Fruit fly (Drosophila melanogaster) whole organism, embryonic: ENCODE data around the gene CG7518.
A peak's percentile ranks its signal among the peaks of the same experiment; 100 is the strongest.

Experiments
- Ada2b ChIP-seq: fragments of 200-800 bp; sonication (Bioruptor generic); IDR thresholded peaks from 2 replicates; pipeline ENCODE4 v1.3.6; 2022; ENCODE audit warnings: missing biosample characterization, missing genetic modification characterization
- BtbVII ChIP-seq: fragments of 200-800 bp; sonication (Bioruptor generic); optimal IDR thresholded peaks from 3 replicates; lab custom pipeline; 2017; ENCODE audit warnings: missing biosample characterization, mild to moderate bottlenecking, missing genetic modification characterization
- Bteb2 ChIP-seq: fragments of 200-800 bp; sonication (Bioruptor generic); optimal IDR thresholded peaks from 2 replicates; lab custom pipeline; 2016; ENCODE audit warnings: missing biosample characterization, missing genetic modification characterization
- CG10366 ChIP-seq: fragments of 200-800 bp; sonication (Bioruptor generic); IDR thresholded peaks from 2 replicates; pipeline ENCODE4 v1.3.6; 2022; ENCODE audit warnings: missing biosample characterization, missing genetic modification characterization
- CG14014 ChIP-seq: fragments of 200-800 bp; sonication (Bioruptor generic); IDR thresholded peaks from 2 replicates; pipeline ENCODE4 v1.3.6; 2022; ENCODE audit warnings: missing biosample characterization, missing genetic modification characterization
- CG1647 ChIP-seq: fragments of 200-800 bp; sonication (Bioruptor generic); optimal IDR thresholded peaks from 3 replicates; lab custom pipeline; 2016; ENCODE audit warnings: missing biosample characterization, missing genetic modification characterization
- CG16863 ChIP-seq: fragments of 200-800 bp; sonication (Bioruptor generic); optimal IDR thresholded peaks from 3 replicates; lab custom pipeline; 2016; ENCODE audit warnings: missing biosample characterization, missing genetic modification characterization
- CG1792 ChIP-seq: fragments of 200-800 bp; sonication (Bioruptor generic); optimal IDR thresholded peaks from 2 replicates; lab custom pipeline; 2016; ENCODE audit warnings: missing biosample characterization, missing genetic modification characterization
- CG2678 ChIP-seq: fragments of 200-800 bp; sonication (Bioruptor generic); optimal IDR thresholded peaks from 3 replicates; lab custom pipeline; 2019; ENCODE audit warnings: missing biosample characterization, mild to moderate bottlenecking, missing genetic modification characterization, moderate library complexity
- CG31365 ChIP-seq: fragments of 200-800 bp; sonication (Bioruptor generic); optimal IDR thresholded peaks from 2 replicates; lab custom pipeline; 2018; ENCODE audit warnings: missing biosample characterization, mild to moderate bottlenecking, missing genetic modification characterization
- CG31441 ChIP-seq: fragments of 200-800 bp; sonication (Bioruptor generic); IDR thresholded peaks from 2 replicates; pipeline ENCODE4 v1.3.6; 2022; ENCODE audit warnings: missing biosample characterization, missing genetic modification characterization
- CG32532 ChIP-seq: fragments of 200-800 bp; sonication (Bioruptor generic); IDR thresholded peaks from 2 replicates; pipeline ENCODE4 v1.3.6; 2022; ENCODE audit warnings: missing biosample characterization, missing genetic modification characterization
- CG4707 ChIP-seq: fragments of 200-800 bp; sonication (Bioruptor generic); optimal IDR thresholded peaks from 2 replicates; lab custom pipeline; 2018; ENCODE audit warnings: missing biosample characterization, mild to moderate bottlenecking, missing genetic modification characterization, moderate library complexity
- CG5245 ChIP-seq: fragments of 200-800 bp; sonication (Bioruptor generic); optimal IDR thresholded peaks from 3 replicates; lab custom pipeline; 2016; ENCODE audit warnings: missing biosample characterization, missing genetic modification characterization
- CG7372 ChIP-seq: fragments of 200-800 bp; sonication (Bioruptor generic); IDR thresholded peaks from 2 replicates; pipeline ENCODE4 v1.3.6; 2022; ENCODE audit warnings: missing biosample characterization, missing genetic modification characterization
- CG7963 ChIP-seq: fragments of 200-800 bp; sonication (Bioruptor generic); IDR thresholded peaks from 3 replicates; pipeline ENCODE4 v1.3.6; 2022; ENCODE audit warnings: missing biosample characterization, missing genetic modification characterization; ENCODE audit not compliant: partially characterized antibody
- CG8089 ChIP-seq: fragments of 200-800 bp; sonication (Bioruptor generic); optimal IDR thresholded peaks from 3 replicates; lab custom pipeline; 2016; ENCODE audit warnings: missing biosample characterization, missing genetic modification characterization
- CG9215 ChIP-seq: fragments of 200-800 bp; sonication (Bioruptor generic); IDR thresholded peaks from 2 replicates; pipeline ENCODE4 v1.3.6; 2022; ENCODE audit warnings: missing biosample characterization, missing genetic modification characterization
- CG9609 ChIP-seq: fragments of 200-800 bp; sonication (Bioruptor generic); optimal IDR thresholded peaks from 3 replicates; lab custom pipeline; 2016; ENCODE audit warnings: missing biosample characterization, missing genetic modification characterization
- CG9932 ChIP-seq: fragments of 200-800 bp; sonication (Bioruptor generic); IDR thresholded peaks from 2 replicates; pipeline ENCODE4 v1.3.6; 2022; ENCODE audit warnings: missing biosample characterization, missing genetic modification characterization
- Dip2 ChIP-seq: fragments of 200-800 bp; sonication (Bioruptor generic); IDR thresholded peaks from 2 replicates; pipeline ENCODE4 v1.3.6; 2022; ENCODE audit warnings: missing biosample characterization, missing genetic modification characterization
- Dip3 ChIP-seq: fragments of 200-800 bp; sonication (Bioruptor generic); optimal IDR thresholded peaks from 3 replicates; lab custom pipeline; 2016; ENCODE audit warnings: missing biosample characterization, missing genetic modification characterization
- E2f1 ChIP-seq: fragments of 200-800 bp; sonication (Bioruptor generic); IDR thresholded peaks from 2 replicates; pipeline ENCODE4 v1.3.6; 2022; ENCODE audit warnings: missing biosample characterization, missing genetic modification characterization
- Ets65A ChIP-seq: fragments of 200-800 bp; sonication (Bioruptor generic); peaks from one replicate; lab custom pipeline; 2016; ENCODE audit warnings: missing biosample characterization, missing genetic modification characterization
- NFAT ChIP-seq: fragments of 200-800 bp; sonication (Bioruptor generic); IDR thresholded peaks from 2 replicates; pipeline ENCODE4 v1.3.6; 2022; ENCODE audit warnings: missing biosample characterization, missing genetic modification characterization
- Nf-YC ChIP-seq: fragments of 200-800 bp; optimal IDR thresholded peaks from 3 replicates; lab custom pipeline; 2019; ENCODE audit warnings: missing biosample characterization, mild to moderate bottlenecking, missing genetic modification characterization, moderate library complexity
- Six4 ChIP-seq: fragments of 200-800 bp; sonication (Bioruptor generic); optimal IDR thresholded peaks from 2 replicates; lab custom pipeline; 2016; ENCODE audit warnings: missing biosample characterization, missing genetic modification characterization
- Xbp1 ChIP-seq: fragments of 200-800 bp; sonication (Bioruptor generic); optimal IDR thresholded peaks from 3 replicates; lab custom pipeline; 2016; ENCODE audit warnings: missing biosample characterization, mild to moderate bottlenecking, missing genetic modification characterization
- ab ChIP-seq: fragments of 200-800 bp; sonication (Bioruptor generic); optimal IDR thresholded peaks from 2 replicates; lab custom pipeline; 2016; ENCODE audit warnings: missing biosample characterization, missing genetic modification characterization
- al ChIP-seq: fragments of 200-800 bp; sonication (Bioruptor generic); IDR thresholded peaks from 2 replicates; pipeline ENCODE4 v1.3.6; 2022; ENCODE audit warnings: missing biosample characterization, missing genetic modification characterization
- ase ChIP-seq: fragments of 200-800 bp; sonication (Bioruptor generic); IDR thresholded peaks from 3 replicates; pipeline ENCODE4 v1.3.6; 2022; ENCODE audit warnings: missing biosample characterization, missing genetic modification characterization
- chif ChIP-seq, 2 experiments: fragments of 200-800 bp; sonication (Bioruptor generic); optimal IDR thresholded peaks; 3 replicates each; lab custom pipeline; 2016; ENCODE audit warnings: missing biosample characterization in 2 of 2, missing genetic modification characterization in 2 of 2
- ci ChIP-seq: fragments of 200-800 bp; sonication (Bioruptor generic); IDR thresholded peaks from 3 replicates; pipeline ENCODE4 v1.3.6; 2022; ENCODE audit warnings: missing biosample characterization, missing genetic modification characterization
- crol ChIP-seq: fragments of 200-800 bp; sonication (Bioruptor generic); IDR thresholded peaks from 2 replicates; pipeline ENCODE4 v1.3.6; 2022; ENCODE audit warnings: missing biosample characterization, missing genetic modification characterization
- dm ChIP-seq: fragments of 200-800 bp; sonication (Bioruptor generic); optimal IDR thresholded peaks from 3 replicates; lab custom pipeline; 2016; ENCODE audit warnings: missing biosample characterization, missing genetic modification characterization
- fd3F ChIP-seq: fragments of 200-800 bp; sonication (Bioruptor generic); optimal IDR thresholded peaks from 2 replicates; lab custom pipeline; 2018; ENCODE audit warnings: missing biosample characterization, mild to moderate bottlenecking, missing genetic modification characterization, moderate library complexity
- fd64A ChIP-seq: fragments of 200-800 bp; sonication (Bioruptor generic); optimal IDR thresholded peaks from 3 replicates; lab custom pipeline; 2018; ENCODE audit warnings: missing biosample characterization, mild to moderate bottlenecking, missing genetic modification characterization
- gfzf ChIP-seq: fragments of 200-800 bp; sonication (Bioruptor generic); optimal IDR thresholded peaks from 2 replicates; lab custom pipeline; 2016; ENCODE audit warnings: missing biosample characterization, mild to moderate bottlenecking, missing genetic modification characterization, moderate library complexity
- gsb ChIP-seq: fragments of 200-800 bp; sonication (Bioruptor generic); IDR thresholded peaks from 2 replicates; pipeline ENCODE4 v1.3.6; 2022; ENCODE audit warnings: missing biosample characterization, missing genetic modification characterization
- h ChIP-seq: fragments of >200 bp; optimal IDR thresholded peaks from 2 replicates; lab custom pipeline; 2017
- hbn ChIP-seq: fragments of 200-800 bp; sonication (Bioruptor generic); IDR thresholded peaks from 2 replicates; pipeline ENCODE4 v1.3.6; 2022; ENCODE audit warnings: missing biosample characterization, missing genetic modification characterization; ENCODE audit not compliant: partially characterized antibody
- ind ChIP-seq: fragments of 200-800 bp; sonication (Bioruptor generic); optimal IDR thresholded peaks from 3 replicates; lab custom pipeline; 2016; ENCODE audit warnings: missing biosample characterization, missing genetic modification characterization
- mirr ChIP-seq: fragments of 200-800 bp; sonication (Bioruptor generic); optimal IDR thresholded peaks from 3 replicates; lab custom pipeline; 2018; ENCODE audit warnings: missing biosample characterization, mild to moderate bottlenecking, missing genetic modification characterization
- nerfin-2 ChIP-seq: fragments of 200-800 bp; sonication (Bioruptor generic); IDR thresholded peaks from 2 replicates; pipeline ENCODE4 v1.3.6; 2022; ENCODE audit warnings: missing biosample characterization, missing genetic modification characterization; ENCODE audit not compliant: partially characterized antibody
- pita ChIP-seq: fragments of 200-800 bp; sonication (Bioruptor generic); optimal IDR thresholded peaks from 2 replicates; lab custom pipeline; 2017; ENCODE audit warnings: missing biosample characterization, mild to moderate bottlenecking, missing genetic modification characterization
- run ChIP-seq: fragments of 200-800 bp; sonication (Bioruptor generic); optimal IDR thresholded peaks from 3 replicates; lab custom pipeline; 2018; ENCODE audit warnings: missing biosample characterization, mild to moderate bottlenecking, missing genetic modification characterization
- sd ChIP-seq: fragments of 200-800 bp; sonication (Bioruptor generic); optimal IDR thresholded peaks from 3 replicates; lab custom pipeline; 2018; ENCODE audit warnings: missing biosample characterization, mild to moderate bottlenecking, missing genetic modification characterization, moderate library complexity
- seq ChIP-seq: fragments of 200-800 bp; sonication (Bioruptor generic); IDR thresholded peaks from 2 replicates; pipeline ENCODE4 v1.3.6; 2022; ENCODE audit warnings: missing biosample characterization, missing genetic modification characterization
- slbo ChIP-seq: fragments of 200-800 bp; sonication (Bioruptor generic); IDR thresholded peaks from 2 replicates; pipeline ENCODE4 v1.3.6; 2022; ENCODE audit warnings: missing biosample characterization, missing genetic modification characterization
- so ChIP-seq: fragments of 200-800 bp; sonication (Bioruptor generic); IDR thresholded peaks from 3 replicates; pipeline ENCODE4 v1.3.6; 2022; ENCODE audit warnings: missing biosample characterization, missing genetic modification characterization
- twi ChIP-seq: fragments of 200-800 bp; optimal IDR thresholded peaks from 2 replicates; lab custom pipeline; 2019; ENCODE audit warnings: missing biosample characterization, mild to moderate bottlenecking, missing genetic modification characterization, moderate library complexity
- zfh1 ChIP-seq: fragments of 200-800 bp; sonication (Bioruptor generic); IDR thresholded peaks from 3 replicates; pipeline ENCODE4 v1.3.6; 2022; ENCODE audit warnings: missing biosample characterization, missing genetic modification characterization
- zfh2 ChIP-seq: fragments of 200-800 bp; sonication (Bioruptor generic); optimal IDR thresholded peaks from 2 replicates; lab custom pipeline; 2016; ENCODE audit warnings: missing biosample characterization, missing genetic modification characterization

The CG7518 gene

DNA sequence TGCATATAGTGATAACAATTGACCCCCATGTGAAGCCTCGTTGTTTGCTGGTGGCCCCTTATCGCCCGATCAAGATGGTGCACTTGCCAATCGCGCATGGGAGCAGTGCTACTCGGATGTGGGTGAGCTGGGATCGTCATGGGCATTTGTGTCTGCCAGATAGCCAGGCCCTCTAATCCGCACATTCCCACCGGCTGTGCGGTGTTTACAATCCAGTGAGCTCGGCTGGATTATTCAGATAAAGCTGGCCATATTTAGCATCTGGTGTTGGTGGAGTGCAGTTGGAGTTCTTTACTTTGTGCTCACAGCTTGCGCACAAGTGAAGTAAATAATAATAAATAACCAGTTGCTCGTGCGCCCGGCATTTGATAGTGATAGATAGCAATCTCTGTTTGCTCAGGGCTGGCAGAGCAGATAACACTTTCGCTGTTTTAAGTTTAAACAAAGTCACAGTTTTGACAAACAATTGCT, 35.1 kb downstream of the CG7518 start (continued):
- TF ChIP-seq BtbVII (GFP tag; lab: Kevin White, UChicago) (peak; percentile 36), Bteb2 (GFP tag; lab: Kevin White, UChicago) (no peak), CG32532 (no peak), CG7372 (GFP tag; lab: Robert Waterston, UW) (no peak), CG4707 (peak; percentile 51), fd64A (peak; percentile 78), CG8089 (no peak), E2f1 (GFP tag; lab: Robert Waterston, UW) (no peak), zfh2 (GFP tag; lab: Kevin White, UChicago) (no peak), seq (GFP tag; lab: Robert Waterston, UW) (no peak), Dip3 (GFP tag; lab: Kevin White, UChicago) (no peak), CG14014 (GFP tag; lab: Robert Waterston, UW) (no peak; the same call in 1 of the 2 replicates), Six4 (GFP tag; lab: Kevin White, UChicago) (peak; percentile 2), nerfin-2 (no peak), CG16863 (GFP tag; lab: Kevin White, UChicago) (no peak), chif (GFP tag; optimal IDR thresholded peaks at IDR 0.05; lab: Kevin White, UChicago) (no peak), sd (tag; lab: Kevin White, UChicago) (peak; percentile 23), slbo (no peak), ab (no peak), mirr (no peak), CG31365 (tag; lab: Kevin White, UChicago) (no peak), CG7963 (no peak), twi (tag; lab: Kevin White, UChicago) (peak; percentile 67), CG10366 (no peak), ind (no peak), CG9215 (GFP tag; lab: Robert Waterston, UW) (no peak), gfzf (GFP tag; lab: Kevin White, UChicago) (no peak), Nf-YC (tag; lab: Kevin White, UChicago) (no peak), dm (no peak), al (GFP tag; lab: Robert Waterston, UW) (no peak), crol (GFP tag; lab: Robert Waterston, UW) (no peak), CG9932 (no peak), Dip2 (GFP tag; lab: Robert Waterston, UW) (no peak), CG5245 (GFP tag; lab: Kevin White, UChicago) (no peak), hbn (GFP tag; lab: Robert Waterston, UW) (no peak), CG1792 (GFP tag; lab: Kevin White, UChicago) (no peak), CG9609 (no peak), pita (GFP tag; lab: Kevin White, UChicago) (no peak), h (lab: Kevin White, UChicago) (no peak), ci (GFP tag; lab: Robert Waterston, UW) (peak; percentile 79), zfh1 (GFP tag; lab: Robert Waterston, UW) (0 out of 3 replicates have a peak, but pooled peaks have one; percentile 28), Ets65A (no peak), CG31441 (no peak; the same call in 1 of the 2 replicates), Xbp1 (GFP tag; lab: Kevin White, UChicago) (no peak), run (tag; lab: Kevin White, UChicago) (no peak), ase (GFP tag; lab: Robert Waterston, UW) (no peak), NFAT (GFP tag; lab: Robert Waterston, UW) (no peak), gsb (GFP tag; lab: Robert Waterston, UW) (0 out of 2 replicates have a peak, but pooled peaks have one; percentile 22), so (peak; percentile 40; the same call in 1 of the 3 replicates), CG2678 (tag; lab: Kevin White, UChicago) (no peak), CG1647 (peak; percentile 5), Ada2b (GFP tag; lab: Robert Waterston, UW) (0 out of 2 replicates have a peak, but pooled peaks have one; percentile 6), fd3F (GFP tag; lab: Kevin White, UChicago) (no peak)
